Fruit fly (Drosophila melanogaster) whole organism: Measurements from ENCODE around the gene niki.

Experiments used
- CG8478 ChIP-seq: fragments of >200 bp; optimal IDR thresholded peaks from 2 replicates; lab custom pipeline; 2018; ENCODE audit warnings: inconsistent platforms
- Dll ChIP-seq: fragments of >200 bp; optimal IDR thresholded peaks from 2 replicates; lab custom pipeline; 2017
- EcR ChIP-seq, 2 experiments: fragments of >200 bp; optimal IDR thresholded peaks; 2 replicates each; lab custom pipeline; 2017; ENCODE audit warnings: missing biosample characterization in 2 of 2, missing genetic modification characterization in 2 of 2, missing genetic modification reagents in 2 of 2
- pan ChIP-seq: fragments of >200 bp; optimal IDR thresholded peaks from 2 replicates; lab custom pipeline; 2017
- usp ChIP-seq: fragments of >200 bp; optimal IDR thresholded peaks from 2 replicates; lab custom pipeline; 2017; ENCODE audit warnings: missing biosample characterization, missing genetic modification characterization, mixed read lengths

dm6 chr3R:24864719-24865400 is 39.4 kb upstream of the niki start, which contains the start of the genes Srg1 and Elal:
- TF ChIP-seq CG8478, result no peak
- TF ChIP-seq Dll (lab: Kevin White, UChicago), result no peak
- no peak for TF ChIP-seq pan
- no peak for TF ChIP-seq usp (GFP tag; lab: Kevin White, UChicago)
- no peak for TF ChIP-seq EcR (GFP tag; optimal IDR thresholded peaks at IDR 0.05; lab: Kevin White, UChicago)
